Worm (Caenorhabditis elegans) whole organism, late embryonic: Measurements from ENCODE around the gene ser-1.

Experiments used
- C08G9.2 ChIP-seq: sonication (generic microtip); optimal IDR thresholded peaks from 2 replicates; lab custom pipeline; 2016; ENCODE audit warnings: mild to moderate bottlenecking, missing genetic modification characterization, moderate library complexity, missing compliant biosample characterization
- C38D4.7 ChIP-seq: fragments of 200-800 bp; sonication (Bioruptor generic); optimal IDR thresholded peaks from 2 replicates; lab custom pipeline; 2018; ENCODE audit warnings: mild to moderate bottlenecking, missing genetic modification characterization, moderate library complexity, missing compliant biosample characterization
- K02D7.2 ChIP-seq: sonication (generic microtip); optimal IDR thresholded peaks from 2 replicates; lab custom pipeline; 2017; ENCODE audit warnings: mild to moderate bottlenecking, missing genetic modification characterization, missing compliant biosample characterization
- K09A11.1 ChIP-seq: sonication (generic microtip); optimal IDR thresholded peaks from 2 replicates; lab custom pipeline; 2017; ENCODE audit warnings: antibody characterized with exemption, mild to moderate bottlenecking, missing genetic modification characterization, missing compliant biosample characterization; ENCODE audit not compliant: insufficient read depth
- T23F11.4 ChIP-seq: fragments of 200-800 bp; sonication (Bioruptor generic); optimal IDR thresholded peaks from 2 replicates; lab custom pipeline; 2018; ENCODE audit warnings: mild to moderate bottlenecking, missing genetic modification characterization, missing compliant biosample characterization
- Y22D7AL.16 ChIP-seq: sonication (generic microtip); optimal IDR thresholded peaks from 2 replicates; lab custom pipeline; 2016; ENCODE audit warnings: missing genetic modification characterization, missing compliant biosample characterization
- ahr-1 ChIP-seq: sonication (generic microtip); optimal IDR thresholded peaks from 2 replicates; lab custom pipeline; 2016; ENCODE audit warnings: missing genetic modification characterization, missing compliant biosample characterization
- ama-1 ChIP-seq: fragments of 150-350 bp; optimal IDR thresholded peaks from 2 replicates; lab custom pipeline; 2014
- ceh-14 ChIP-seq: sonication (generic microtip); optimal IDR thresholded peaks from 2 replicates; lab custom pipeline; 2016; ENCODE audit warnings: missing genotype, missing genetic modification characterization, missing compliant biosample characterization
- ceh-18 ChIP-seq: sonication (generic microtip); optimal IDR thresholded peaks from 2 replicates; lab custom pipeline; 2016; ENCODE audit warnings: missing genetic modification characterization, missing compliant biosample characterization
- ceh-19 ChIP-seq: fragments of 200-800 bp; sonication (Bioruptor generic); optimal IDR thresholded peaks from 2 replicates; lab custom pipeline; 2018; ENCODE audit warnings: mild to moderate bottlenecking, missing genetic modification characterization, missing compliant biosample characterization
- ceh-2 ChIP-seq: sonication (generic microtip); optimal IDR thresholded peaks from 2 replicates; lab custom pipeline; 2016; ENCODE audit warnings: missing genotype, missing genetic modification characterization, missing compliant biosample characterization
- ceh-24 ChIP-seq: sonication (generic microtip); optimal IDR thresholded peaks from 2 replicates; lab custom pipeline; 2016; ENCODE audit warnings: mild to moderate bottlenecking, missing genetic modification characterization, missing compliant biosample characterization
- ceh-30 ChIP-seq: fragments of 150-350 bp; optimal IDR thresholded peaks from 2 replicates; lab custom pipeline; 2014; ENCODE audit warnings: missing biosample characterization, missing genetic modification characterization
- ceh-31 ChIP-seq: sonication (generic microtip); optimal IDR thresholded peaks from 2 replicates; lab custom pipeline; 2016; ENCODE audit warnings: missing genetic modification characterization, missing compliant biosample characterization
- ceh-48 ChIP-seq: sonication (generic microtip); optimal IDR thresholded peaks from 2 replicates; lab custom pipeline; 2016; ENCODE audit warnings: missing genetic modification characterization, inconsistent platforms, missing compliant biosample characterization
- ceh-6 ChIP-seq: fragments of 200-800 bp; sonication (Bioruptor generic); optimal IDR thresholded peaks from 2 replicates; lab custom pipeline; 2018; ENCODE audit warnings: mild to moderate bottlenecking, missing genetic modification characterization, missing compliant biosample characterization
- ceh-9 ChIP-seq: sonication (generic microtip); optimal IDR thresholded peaks from 2 replicates; lab custom pipeline; 2016; ENCODE audit warnings: mild to moderate bottlenecking, missing genetic modification characterization, inconsistent platforms, missing compliant biosample characterization
- che-1 ChIP-seq: sonication (generic microtip); optimal IDR thresholded peaks from 2 replicates; lab custom pipeline; 2016; ENCODE audit warnings: mild to moderate bottlenecking, missing genetic modification characterization, missing compliant biosample characterization
- dmd-4 ChIP-seq: sonication (generic microtip); optimal IDR thresholded peaks from 2 replicates; lab custom pipeline; 2016; ENCODE audit warnings: borderline replicate concordance, missing genetic modification characterization, missing compliant biosample characterization
- dve-1 ChIP-seq: sonication (generic microtip); optimal IDR thresholded peaks from 2 replicates; lab custom pipeline; 2017; ENCODE audit warnings: antibody characterized with exemption, mild to moderate bottlenecking, missing genetic modification characterization, missing compliant biosample characterization
- elt-2 ChIP-seq: sonication (generic microtip); optimal IDR thresholded peaks from 2 replicates; lab custom pipeline; 2016; ENCODE audit warnings: missing genetic modification reagents, missing genetic modification characterization, missing compliant biosample characterization
- fkh-6 ChIP-seq: sonication (generic microtip); optimal IDR thresholded peaks from 2 replicates; lab custom pipeline; 2016; ENCODE audit warnings: missing genetic modification characterization, missing compliant biosample characterization
- gmeb-2 ChIP-seq: sonication (generic microtip); optimal IDR thresholded peaks from 2 replicates; lab custom pipeline; 2016; ENCODE audit warnings: missing genetic modification characterization, inconsistent platforms, missing compliant biosample characterization
- hlh-30 ChIP-seq: sonication (generic microtip); optimal IDR thresholded peaks from 2 replicates; lab custom pipeline; 2017; ENCODE audit warnings: antibody characterized with exemption, missing genetic modification characterization, missing compliant biosample characterization; ENCODE audit not compliant: insufficient read depth
- hlh-6 ChIP-seq: sonication (generic microtip); optimal IDR thresholded peaks from 2 replicates; lab custom pipeline; 2016; ENCODE audit warnings: missing genotype, missing genetic modification characterization, missing compliant biosample characterization
- lim-6 ChIP-seq: sonication (generic microtip); optimal IDR thresholded peaks from 2 replicates; lab custom pipeline; 2016; ENCODE audit warnings: missing genetic modification characterization, missing compliant biosample characterization
- lin-11 ChIP-seq: fragments of 200-800 bp; sonication (Bioruptor generic); optimal IDR thresholded peaks from 2 replicates; lab custom pipeline; 2018; ENCODE audit warnings: mild to moderate bottlenecking, missing genetic modification characterization, missing compliant biosample characterization
- madf-2 ChIP-seq: sonication (generic microtip); optimal IDR thresholded peaks from 2 replicates; lab custom pipeline; 2017; ENCODE audit warnings: missing genetic modification characterization, missing compliant biosample characterization
- mec-3 ChIP-seq: sonication (generic microtip); optimal IDR thresholded peaks from 2 replicates; lab custom pipeline; 2016; ENCODE audit warnings: borderline replicate concordance, missing genetic modification characterization, missing compliant biosample characterization
- nhr-232 ChIP-seq: sonication (generic microtip); optimal IDR thresholded peaks from 2 replicates; lab custom pipeline; 2016; ENCODE audit warnings: missing genetic modification characterization, missing compliant biosample characterization
- npax-4 ChIP-seq: sonication (generic microtip); optimal IDR thresholded peaks from 2 replicates; lab custom pipeline; 2016; ENCODE audit warnings: missing genetic modification characterization, missing compliant biosample characterization
- odd-2 ChIP-seq: sonication (generic microtip); optimal IDR thresholded peaks from 2 replicates; lab custom pipeline; 2017; ENCODE audit warnings: antibody characterized with exemption, mild to moderate bottlenecking, missing genetic modification characterization, missing compliant biosample characterization
- pag-3 ChIP-seq: sonication (generic microtip); optimal IDR thresholded peaks from 2 replicates; lab custom pipeline; 2016; ENCODE audit warnings: missing compliant biosample characterization, missing genetic modification characterization, borderline replicate concordance
- pax-1 ChIP-seq: fragments of 150-350 bp; optimal IDR thresholded peaks from 2 replicates; lab custom pipeline; 2014; ENCODE audit warnings: missing biosample characterization, missing genetic modification characterization
- pha-2 ChIP-seq: sonication (generic microtip); optimal IDR thresholded peaks from 2 replicates; lab custom pipeline; 2017; ENCODE audit warnings: mild to moderate bottlenecking, missing genetic modification characterization, missing compliant biosample characterization
- pros-1 ChIP-seq: fragments of 150-350 bp; optimal IDR thresholded peaks from 2 replicates; lab custom pipeline; 2014; ENCODE audit warnings: missing biosample characterization, missing genetic modification reagents, missing genetic modification characterization
- ref-2 ChIP-seq: sonication (generic microtip); optimal IDR thresholded peaks from 2 replicates; lab custom pipeline; 2016; ENCODE audit warnings: missing genetic modification characterization, missing compliant biosample characterization
- rnt-1 ChIP-seq: sonication (generic microtip); optimal IDR thresholded peaks from 2 replicates; lab custom pipeline; 2016; ENCODE audit warnings: missing genetic modification characterization, missing compliant biosample characterization
- sox-2 ChIP-seq: fragments of 200-800 bp; sonication (Bioruptor generic); IDR thresholded peaks from 2 replicates; pipeline ENCODE4 v1.3.6; 2022; ENCODE audit warnings: missing genetic modification reagents, missing genetic modification characterization, missing compliant biosample characterization
- sox-4 ChIP-seq: sonication (generic microtip); optimal IDR thresholded peaks from 2 replicates; lab custom pipeline; 2017; ENCODE audit warnings: mild to moderate bottlenecking, missing genetic modification characterization, inconsistent platforms, missing compliant biosample characterization
- tbx-2 ChIP-seq: sonication (generic microtip); optimal IDR thresholded peaks from 2 replicates; lab custom pipeline; 2016; ENCODE audit warnings: missing genetic modification characterization, missing compliant biosample characterization
- unc-42 ChIP-seq: sonication (generic microtip); optimal IDR thresholded peaks from 2 replicates; lab custom pipeline; 2016; ENCODE audit warnings: missing genotype, missing genetic modification characterization, missing compliant biosample characterization
- unc-55 ChIP-seq: sonication (generic microtip); optimal IDR thresholded peaks from 2 replicates; lab custom pipeline; 2017; ENCODE audit warnings: missing biosample characterization, missing genetic modification reagents, missing genetic modification characterization
- unc-86 ChIP-seq: sonication (generic microtip); optimal IDR thresholded peaks from 2 replicates; lab custom pipeline; 2016; ENCODE audit warnings: missing genetic modification characterization, missing compliant biosample characterization
- zip-5 ChIP-seq: sonication (generic microtip); optimal IDR thresholded peaks from 2 replicates; lab custom pipeline; 2016; ENCODE audit warnings: missing genetic modification characterization, missing compliant biosample characterization
- ztf-16 ChIP-seq: sonication (generic microtip); optimal IDR thresholded peaks from 2 replicates; lab custom pipeline; 2017; ENCODE audit warnings: missing genetic modification characterization, missing compliant biosample characterization

Gene ser-1

ce11 chrX:16588102-16588501, 8.6 kb downstream of the ser-1 start:
- TF ChIP-seq Y22D7AL.16 (no peak), unc-55 (no peak), pag-3 (tag; lab: Kevin White, UChicago) (no peak), pros-1 (tag; lab: Kevin White, UChicago) (no peak), pax-1 (tag; lab: Kevin White, UChicago) (no peak), rnt-1 (tag; lab: Kevin White, UChicago) (no peak), zip-5 (tag; lab: Kevin White, UChicago) (no peak), lin-11 (tag; lab: Kevin White, UChicago) (no peak), che-1 (tag; lab: Kevin White, UChicago) (no peak), ceh-30 (no peak), npax-4 (no peak), unc-42 (tag; lab: Kevin White, UChicago) (no peak), ceh-18 (tag; lab: Kevin White, UChicago) (no peak), K02D7.2 (tag; lab: Kevin White, UChicago) (no peak), ceh-6 (no peak)

ce11 chrX:16590230-16590629, 10.7 kb downstream of the ser-1 start:
- TF ChIP-seq ceh-9: no peak
- TF ChIP-seq lim-6 (tag; lab: Kevin White, UChicago): no peak
- no peak for TF ChIP-seq K02D7.2 (tag; lab: Kevin White, UChicago)
- no peak for TF ChIP-seq gmeb-2 (tag; lab: Kevin White, UChicago)
- TF ChIP-seq hlh-6 (tag; lab: Kevin White, UChicago): no peak
- TF ChIP-seq ceh-6: no peak
- no peak for TF ChIP-seq ref-2 (tag; lab: Kevin White, UChicago)
- no peak for TF ChIP-seq hlh-30 (tag; lab: Kevin White, UChicago)
- TF ChIP-seq tbx-2: no peak
- no peak for TF ChIP-seq unc-86 (tag; lab: Kevin White, UChicago)
- no peak for TF ChIP-seq sox-2 (GFP tag; lab: Robert Waterston, UW)
- TF ChIP-seq ceh-24 (tag; lab: Kevin White, UChicago): no peak
- no peak for TF ChIP-seq pag-3 (tag; lab: Kevin White, UChicago)
- no peak for TF ChIP-seq fkh-6 (tag; lab: Kevin White, UChicago)
- no peak for TF ChIP-seq sox-4 (tag; lab: Kevin White, UChicago)
- no peak for TF ChIP-seq npax-4

ce11 chrX:16590803-16591202, 11.3 kb downstream of the ser-1 start:
- peak; percentile 41 for TF ChIP-seq hlh-6 (tag; lab: Kevin White, UChicago)
- TF ChIP-seq ceh-18 (tag; lab: Kevin White, UChicago): peak; percentile 18
- TF ChIP-seq ceh-2 (tag; lab: Kevin White, UChicago): peak; percentile 41
- no peak for TF ChIP-seq lim-6 (tag; lab: Kevin White, UChicago)
- peak; percentile 37 for TF ChIP-seq ceh-31 (tag; lab: Kevin White, UChicago)
- TF ChIP-seq madf-2 (tag; lab: Kevin White, UChicago): peak; percentile 24
- no peak for TF ChIP-seq ama-1 (lab: Kevin White, UChicago)
- peak; percentile 40 for TF ChIP-seq unc-86 (tag; lab: Kevin White, UChicago)
- peak; percentile 22 for TF ChIP-seq K02D7.2 (tag; lab: Kevin White, UChicago)
- no peak for TF ChIP-seq ceh-24 (tag; lab: Kevin White, UChicago)
- TF ChIP-seq dmd-4 (tag; lab: Kevin White, UChicago): peak; percentile 23
- peak; percentile 38 for TF ChIP-seq lin-11 (tag; lab: Kevin White, UChicago)
- no peak for TF ChIP-seq unc-42 (tag; lab: Kevin White, UChicago)
- peak; percentile 43 for TF ChIP-seq ceh-14 (tag; lab: Kevin White, UChicago)
- peak; percentile 23 for TF ChIP-seq ahr-1
- peak; percentile 41 for TF ChIP-seq nhr-232 (tag; lab: Kevin White, UChicago)
- TF ChIP-seq hlh-30 (tag; lab: Kevin White, UChicago): no peak
- TF ChIP-seq K09A11.1 (tag; lab: Kevin White, UChicago): peak; percentile 20
- TF ChIP-seq C38D4.7 (GFP tag; lab: Kevin White, UChicago): peak; percentile 37
- no peak for TF ChIP-seq unc-55
- TF ChIP-seq T23F11.4 (GFP tag; lab: Kevin White, UChicago): peak; percentile 38
- peak; percentile 54 for TF ChIP-seq Y22D7AL.16
- peak; percentile 31 for TF ChIP-seq C08G9.2 (tag; lab: Kevin White, UChicago)
- TF ChIP-seq fkh-6 (tag; lab: Kevin White, UChicago): peak; percentile 49
- TF ChIP-seq elt-2 (tag; lab: Kevin White, UChicago): peak; percentile 73
- no peak for TF ChIP-seq mec-3 (tag; lab: Kevin White, UChicago)
- peak; percentile 19 for TF ChIP-seq odd-2 (tag; lab: Kevin White, UChicago)
- peak; percentile 36 for TF ChIP-seq dve-1 (tag; lab: Kevin White, UChicago)
- TF ChIP-seq ceh-30: no peak
- no peak for TF ChIP-seq pha-2 (tag; lab: Kevin White, UChicago)
- TF ChIP-seq zip-5 (tag; lab: Kevin White, UChicago): peak; percentile 16
- peak; percentile 41 for TF ChIP-seq tbx-2
- TF ChIP-seq ztf-16 (tag; lab: Kevin White, UChicago): peak; percentile 48
- TF ChIP-seq ceh-48 (tag; lab: Kevin White, UChicago): peak; percentile 28
- TF ChIP-seq ceh-19 (GFP tag; lab: Kevin White, UChicago): peak; percentile 60
